Worm (Caenorhabditis elegans): ENCODE data around the gene R08C7.8.

R08C7.8 gene

DNA sequence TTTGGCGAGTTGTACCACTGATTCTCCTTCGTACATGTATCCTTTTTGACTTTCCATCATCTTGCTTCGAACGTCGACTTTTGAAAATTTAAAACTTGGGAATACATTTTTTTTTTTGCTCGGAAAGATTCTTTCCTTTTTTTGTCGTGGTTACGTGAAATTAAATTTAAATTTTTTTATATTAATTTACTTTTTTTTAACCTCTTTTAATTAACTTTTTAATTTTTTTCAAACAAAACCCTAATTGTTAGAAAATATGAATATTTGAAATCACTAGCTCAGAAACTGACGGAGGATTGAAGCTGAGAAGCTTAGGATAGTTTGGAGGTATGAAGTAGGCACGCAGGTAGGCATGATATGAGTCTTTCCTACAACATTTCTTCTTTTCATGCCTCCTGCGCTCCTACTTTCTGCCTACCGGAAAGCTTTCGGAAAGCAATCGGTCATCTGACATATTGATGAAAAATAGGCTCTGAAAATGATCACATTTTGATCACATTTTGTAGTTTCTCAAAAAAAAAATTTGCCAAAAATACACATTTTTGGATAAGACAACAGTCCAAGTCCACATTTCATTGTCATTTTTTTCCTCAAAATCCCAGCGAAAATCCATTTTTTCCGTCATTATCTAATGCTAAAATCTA lies at the start of gene R08C7.8, which contains the start of gene R08C7.4:
R08C7.8 (minus strand) TSS at position 101 of the 644 bp plus-strand sequence.
R08C7.4 (plus strand) TSS at position 594 of the 644 bp plus-strand sequence.
- TF ChIP-seq flt-1 (GFP tag; IDR thresholded peaks at IDR 0.05) (no peak), hmg-4 (GFP tag; optimal IDR thresholded peaks at IDR 0.05) (no peak), hnd-1 (tag; optimal IDR thresholded peaks at IDR 0.05) (no peak), hmbx-1 (tag; optimal IDR thresholded peaks at IDR 0.05) (no peak), F13C5.2 (tag; optimal IDR thresholded peaks at IDR 0.05) (no peak), tbx-37 (GFP tag; conservative IDR thresholded peaks at IDR 0.05) (no peak), pes-1 (GFP tag; IDR thresholded peaks at IDR 0.05) (no peak), sea-1 (GFP tag; conservative IDR thresholded peaks at IDR 0.05) (no peak), ets-7 (tag; optimal IDR thresholded peaks at IDR 0.05) (no peak), tbx-11 (GFP tag; IDR thresholded peaks at IDR 0.05) (no peak), B0310.2 (tag; optimal IDR thresholded peaks at IDR 0.05) (no peak)

DNA sequence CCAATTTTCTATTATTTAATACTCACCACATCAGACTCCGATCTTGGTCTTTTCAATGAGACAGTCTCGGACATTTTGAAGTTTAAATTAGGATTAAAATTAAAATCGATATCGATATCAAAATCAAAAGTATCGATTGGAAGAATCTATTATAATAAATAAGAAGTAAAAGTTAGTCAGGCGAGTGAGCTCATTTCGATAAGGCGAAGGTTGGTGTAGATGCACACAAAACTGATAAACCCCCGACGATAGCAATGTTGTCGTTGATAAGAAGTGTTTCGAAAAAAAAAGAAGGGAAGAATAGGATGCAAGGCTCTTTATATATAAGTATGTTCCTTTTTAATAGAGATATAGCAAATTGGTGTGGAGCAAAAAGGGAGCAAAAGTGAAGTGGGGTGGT lies 48.2 kb upstream of the R08C7.8 start, which contains the start of gene M01H9.4:
M01H9.4 (minus strand) TSS at position 379 of the 400 bp plus-strand sequence.
- TF ChIP-seq pes-1 (GFP tag; IDR thresholded peaks at IDR 0.05) = no peak

DNA sequence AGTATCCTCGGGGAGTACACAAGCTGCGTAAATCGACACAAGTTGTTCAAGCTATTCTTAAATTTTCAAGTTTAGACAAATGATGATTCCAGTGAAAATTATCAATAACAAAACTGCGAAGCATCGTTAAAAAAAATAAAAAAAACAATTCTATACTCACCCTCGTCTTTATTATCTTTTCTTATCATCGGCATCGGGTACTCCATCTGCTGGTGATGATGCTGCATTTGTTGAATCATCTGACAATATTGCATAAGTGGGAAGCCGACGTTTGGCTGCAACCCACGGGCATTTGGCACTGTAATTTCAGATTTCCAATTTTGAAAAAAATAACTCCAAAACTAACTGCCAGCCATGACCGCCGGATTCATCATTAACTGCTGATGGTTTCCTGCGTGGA lies 47.0 kb upstream of the R08C7.8 start:
- TF ChIP-seq ceh-13 (GFP tag; optimal IDR thresholded peaks at IDR 0.05) (no peak), scrt-1 (GFP tag; IDR thresholded peaks at IDR 0.05) (no peak), tbx-37 (GFP tag; conservative IDR thresholded peaks at IDR 0.05) (no peak), B0310.2 (tag; optimal IDR thresholded peaks at IDR 0.05) (no peak), ets-7 (tag; optimal IDR thresholded peaks at IDR 0.05) (no peak), tra-4 (tag; optimal IDR thresholded peaks at IDR 0.05) (no peak), ceh-36 (tag; optimal IDR thresholded peaks at IDR 0.05) (no peak), pes-1 (GFP tag; IDR thresholded peaks at IDR 0.05) (no peak), flt-1 (GFP tag; IDR thresholded peaks at IDR 0.05) (no peak), F13C5.2 (tag; optimal IDR thresholded peaks at IDR 0.05) (no peak), tbx-11 (GFP tag; IDR thresholded peaks at IDR 0.05) (no peak)

DNA sequence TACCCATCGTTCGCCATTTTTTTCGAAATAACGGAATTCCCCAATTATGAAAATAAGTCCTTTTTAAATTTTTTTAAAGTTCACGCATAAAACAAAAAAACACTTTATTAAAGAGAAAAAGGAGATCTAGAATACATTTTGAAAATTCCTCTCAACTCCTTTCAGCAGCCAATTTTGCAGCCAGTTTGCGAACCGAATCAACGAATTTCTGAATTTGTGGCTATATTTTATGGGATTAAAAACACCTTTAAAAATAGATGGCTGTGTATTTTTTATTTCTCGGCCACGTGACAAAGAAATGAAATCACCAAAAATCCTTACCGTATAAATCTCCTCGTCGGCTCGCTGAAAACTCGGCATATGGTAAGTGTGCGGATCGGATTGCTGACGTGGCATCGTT lies 45.7 kb upstream of the R08C7.8 start, which contains the start of gene M01H9.10:
M01H9.10 (minus strand) TSS at position 101 of the 400 bp plus-strand sequence.
- no peak for TF ChIP-seq ceh-36 (tag; optimal IDR thresholded peaks at IDR 0.05)
- no peak for TF ChIP-seq aly-1 (tag; optimal IDR thresholded peaks at IDR 0.05)
- no peak for TF ChIP-seq hmbx-1 (tag; optimal IDR thresholded peaks at IDR 0.05)
- no peak for TF ChIP-seq sea-1 (GFP tag; conservative IDR thresholded peaks at IDR 0.05)
- no peak for TF ChIP-seq ceh-13 (GFP tag; optimal IDR thresholded peaks at IDR 0.05)
- no peak for TF ChIP-seq ama-1 (optimal IDR thresholded peaks at IDR 0.05)
- TF ChIP-seq B0310.2 (tag; optimal IDR thresholded peaks at IDR 0.05) = no peak
- TF ChIP-seq F13C5.2 (tag; optimal IDR thresholded peaks at IDR 0.05) = no peak
- no peak for TF ChIP-seq ets-7 (tag; optimal IDR thresholded peaks at IDR 0.05)
- TF ChIP-seq tra-4 (tag; optimal IDR thresholded peaks at IDR 0.05) = no peak

DNA sequence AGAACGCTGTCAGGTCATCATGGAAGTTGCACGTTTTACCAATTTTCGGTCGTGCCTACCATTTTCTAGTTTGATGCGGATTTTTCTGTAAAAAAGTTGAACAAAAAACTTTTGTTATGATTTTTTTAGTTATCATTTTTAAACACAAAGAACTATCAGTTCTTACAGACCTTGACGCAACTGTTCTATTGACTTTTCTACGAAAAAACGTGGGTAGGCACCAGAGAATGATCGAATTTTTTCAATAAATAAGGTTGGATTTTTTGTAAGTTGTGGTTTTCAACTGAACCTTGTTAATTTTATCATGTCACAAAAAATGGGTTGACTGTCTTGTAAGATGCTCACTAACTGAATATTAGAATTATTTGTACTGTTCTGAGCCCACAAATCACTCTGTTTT lies 44.3 kb upstream of the R08C7.8 start:
- no peak for TF ChIP-seq pes-1 (GFP tag; IDR thresholded peaks at IDR 0.05)
- no peak for TF ChIP-seq ets-7 (tag; optimal IDR thresholded peaks at IDR 0.05)
- TF ChIP-seq sea-1 (GFP tag; conservative IDR thresholded peaks at IDR 0.05) = no peak
- TF ChIP-seq hmg-4 (GFP tag; optimal IDR thresholded peaks at IDR 0.05) = no peak
- no peak for TF ChIP-seq tbx-11 (GFP tag; IDR thresholded peaks at IDR 0.05)
- TF ChIP-seq B0310.2 (tag; optimal IDR thresholded peaks at IDR 0.05) = no peak
- no peak for TF ChIP-seq scrt-1 (GFP tag; IDR thresholded peaks at IDR 0.05)
- no peak for TF ChIP-seq ceh-13 (GFP tag; optimal IDR thresholded peaks at IDR 0.05)
- TF ChIP-seq tbx-37 (GFP tag; conservative IDR thresholded peaks at IDR 0.05) = no peak
- no peak for TF ChIP-seq tra-4 (tag; optimal IDR thresholded peaks at IDR 0.05)
- no peak for TF ChIP-seq F13C5.2 (tag; optimal IDR thresholded peaks at IDR 0.05)
- TF ChIP-seq hmbx-1 (tag; optimal IDR thresholded peaks at IDR 0.05) = no peak
- no peak for TF ChIP-seq ama-1 (optimal IDR thresholded peaks at IDR 0.05)
- TF ChIP-seq hnd-1 (tag; optimal IDR thresholded peaks at IDR 0.05) = no peak
- TF ChIP-seq ceh-36 (tag; optimal IDR thresholded peaks at IDR 0.05) = no peak
- no peak for TF ChIP-seq flt-1 (GFP tag; IDR thresholded peaks at IDR 0.05)
- no peak for TF ChIP-seq aly-1 (tag; optimal IDR thresholded peaks at IDR 0.05)

DNA sequence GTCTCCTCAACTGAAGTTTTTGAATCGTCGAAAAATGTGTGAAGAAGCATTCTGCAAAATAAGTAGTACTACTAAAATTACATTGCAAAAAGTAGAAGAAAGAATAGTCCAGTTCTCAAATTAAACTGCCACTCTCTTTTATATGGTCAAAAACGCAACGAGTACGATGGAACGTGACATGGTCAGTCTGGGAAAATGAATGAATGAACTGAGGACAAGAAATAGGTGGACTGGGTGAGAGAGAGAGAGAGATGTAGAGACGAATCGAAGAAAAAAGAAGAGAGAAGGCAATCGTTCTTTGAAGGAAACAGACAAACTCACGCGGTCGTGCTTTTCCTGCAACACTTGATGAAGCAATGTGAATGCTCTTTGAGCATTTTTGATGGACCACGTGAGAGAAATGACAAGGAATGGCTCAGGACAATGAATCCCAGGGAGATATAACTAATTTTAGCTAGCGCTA lies 42.7 kb upstream of the R08C7.8 start, which contains the start of gene M01H9.3:
M01H9.3 (minus strand) TSS at position 51 of the 463 bp plus-strand sequence.
- no peak for TF ChIP-seq pes-1 (GFP tag; IDR thresholded peaks at IDR 0.05)
- TF ChIP-seq aly-1 (tag; optimal IDR thresholded peaks at IDR 0.05) = no peak

DNA sequence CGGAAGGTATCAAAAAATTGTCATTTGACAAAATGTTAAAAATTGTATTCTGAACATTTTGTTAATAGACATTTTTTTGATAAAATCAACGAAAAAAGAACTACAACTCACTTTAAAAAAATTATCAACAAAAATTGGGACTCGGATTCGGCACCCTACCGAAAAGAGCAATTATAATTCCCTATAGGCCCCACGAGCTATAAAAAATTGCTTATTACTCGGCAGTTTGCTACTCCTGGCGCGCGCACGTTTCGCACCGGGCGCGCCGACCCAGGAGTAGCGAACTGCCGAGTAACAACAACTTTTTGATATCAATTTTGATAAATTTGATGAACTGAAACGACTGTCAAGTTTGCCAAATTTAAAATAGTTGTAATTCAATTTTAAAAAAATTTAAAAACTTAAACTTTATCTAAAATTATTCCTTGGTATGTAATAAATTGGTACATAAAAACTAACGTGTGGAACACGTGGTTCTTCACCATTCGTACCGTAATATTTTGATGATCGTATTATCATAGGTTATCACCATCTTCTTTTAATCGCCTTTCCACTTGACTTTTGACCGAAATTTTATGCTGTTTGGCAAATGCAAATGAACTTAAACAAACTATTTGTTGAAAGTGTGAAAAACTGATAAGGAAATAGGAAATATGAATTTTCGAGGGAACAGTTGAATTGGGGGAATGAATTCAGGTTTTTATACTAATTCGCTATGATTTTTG lies 41.2 kb upstream of the R08C7.8 start:
- TF ChIP-seq B0310.2 (tag; optimal IDR thresholded peaks at IDR 0.05) = no peak
- TF ChIP-seq tra-4 (tag; optimal IDR thresholded peaks at IDR 0.05) = no peak
- TF ChIP-seq ceh-13 (GFP tag; optimal IDR thresholded peaks at IDR 0.05) = no peak
- TF ChIP-seq ama-1 (optimal IDR thresholded peaks at IDR 0.05) = no peak

DNA sequence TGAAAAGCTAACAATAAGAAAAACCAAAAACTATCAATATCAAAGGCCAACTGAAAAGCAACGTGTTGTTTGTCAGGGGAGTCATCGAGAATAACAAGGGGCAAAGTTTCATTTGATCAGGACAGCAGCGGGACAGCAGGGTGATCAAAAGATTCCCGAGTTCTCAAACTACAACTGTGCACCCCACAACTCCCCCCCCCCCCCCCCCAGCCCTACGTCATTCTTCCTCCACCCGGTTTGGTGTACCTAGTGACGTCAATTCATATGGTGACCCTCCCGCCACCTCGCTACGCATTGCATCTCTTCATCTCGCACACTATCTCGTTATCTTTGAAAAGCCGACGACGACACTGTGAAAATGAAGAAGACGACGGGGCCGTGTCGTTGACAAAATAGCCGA lies 39.4 kb upstream of the R08C7.8 start:
- TF ChIP-seq tra-4 (tag; optimal IDR thresholded peaks at IDR 0.05) = no peak
- no peak for TF ChIP-seq hmg-4 (GFP tag; optimal IDR thresholded peaks at IDR 0.05)
- no peak for TF ChIP-seq pes-1 (GFP tag; IDR thresholded peaks at IDR 0.05)
- TF ChIP-seq hnd-1 (tag; optimal IDR thresholded peaks at IDR 0.05) = no peak
- no peak for TF ChIP-seq flt-1 (GFP tag; IDR thresholded peaks at IDR 0.05)
- no peak for TF ChIP-seq F13C5.2 (tag; optimal IDR thresholded peaks at IDR 0.05)
- no peak for TF ChIP-seq ama-1 (optimal IDR thresholded peaks at IDR 0.05)
- no peak for TF ChIP-seq ceh-36 (tag; optimal IDR thresholded peaks at IDR 0.05)
- no peak for TF ChIP-seq scrt-1 (GFP tag; IDR thresholded peaks at IDR 0.05)
- TF ChIP-seq B0310.2 (tag; optimal IDR thresholded peaks at IDR 0.05) = no peak
- no peak for TF ChIP-seq ceh-13 (GFP tag; optimal IDR thresholded peaks at IDR 0.05)
- no peak for TF ChIP-seq sea-1 (GFP tag; conservative IDR thresholded peaks at IDR 0.05)
- no peak for TF ChIP-seq tbx-11 (GFP tag; IDR thresholded peaks at IDR 0.05)

Measured in whole organism, early embryonic.